Worm (Caenorhabditis elegans) whole organism, L4/young adult: Measurements from ENCODE around the gene fut-4.

ENCODE experiments used
- W03F9.2 ChIP-seq: fragments of 150-350 bp; optimal IDR thresholded peaks from 2 replicates; lab custom pipeline; 2014; ENCODE audit warnings: missing biosample characterization, missing genetic modification characterization
- dao-5 ChIP-seq: sonication (generic microtip); optimal IDR thresholded peaks from 2 replicates; lab custom pipeline; 2016; ENCODE audit warnings: missing genotype, missing genetic modification characterization, moderate library complexity, missing compliant biosample characterization
- him-1 ChIP-seq: sonication (generic microtip); optimal IDR thresholded peaks from 2 replicates; lab custom pipeline; 2016; ENCODE audit warnings: missing genotype, missing genetic modification reagents, missing genetic modification characterization, missing compliant biosample characterization

ce11 chrII:2859315-2859714 lies 37.0 kb upstream of the fut-4 start:
- no peak for TF ChIP-seq W03F9.2 (tag; lab: Kevin White, UChicago)
- no peak for TF ChIP-seq him-1 (tag; lab: Kevin White, UChicago)
- TF ChIP-seq dao-5 (tag; lab: Kevin White, UChicago): no peak
